Worm (Caenorhabditis elegans) whole organism, L2 larva: ENCODE data around the gene puf-6.

Experiments
- C34F6.9 ChIP-seq: fragments of 150-350 bp; optimal IDR thresholded peaks from 2 replicates; lab custom pipeline; 2014; ENCODE audit warnings: missing biosample characterization, missing genetic modification characterization
- F13H6.1 ChIP-seq: sonication (generic microtip); optimal IDR thresholded peaks from 2 replicates; lab custom pipeline; 2016; ENCODE audit warnings: missing genetic modification characterization, missing compliant biosample characterization
- R02D3.7 ChIP-seq: fragments of 150-350 bp; optimal IDR thresholded peaks from 2 replicates; lab custom pipeline; 2014; ENCODE audit warnings: missing biosample characterization, missing genetic modification characterization
- Y55F3AM.14 ChIP-seq: fragments of 200-800 bp; sonication (Bioruptor generic); optimal IDR thresholded peaks from 2 replicates; lab custom pipeline; 2018; ENCODE audit warnings: mild to moderate bottlenecking, missing genetic modification characterization, missing compliant biosample characterization
- alr-1 ChIP-seq: fragments of 150-350 bp; optimal IDR thresholded peaks from 2 replicates; lab custom pipeline; 2014; ENCODE audit warnings: missing biosample characterization, missing genetic modification characterization
- aly-2 ChIP-seq: fragments of 150-350 bp; optimal IDR thresholded peaks from 2 replicates; lab custom pipeline; 2014; ENCODE audit warnings: missing biosample characterization, missing genetic modification characterization
- blmp-1 ChIP-seq: sonication (generic microtip); optimal IDR thresholded peaks from 2 replicates; lab custom pipeline; 2017; ENCODE audit warnings: missing genetic modification characterization, mild to moderate bottlenecking, missing compliant biosample characterization, antibody characterized with exemption, moderate library complexity; ENCODE audit not compliant: insufficient read depth
- ceh-16 ChIP-seq: fragments of 150-350 bp; optimal IDR thresholded peaks from 2 replicates; lab custom pipeline; 2014; ENCODE audit warnings: missing biosample characterization, missing genetic modification characterization
- crh-2 ChIP-seq: sonication (generic microtip); optimal IDR thresholded peaks from 2 replicates; lab custom pipeline; 2017; ENCODE audit warnings: missing biosample characterization, missing genetic modification characterization
- dmd-4 ChIP-seq: sonication (generic microtip); optimal IDR thresholded peaks from 2 replicates; lab custom pipeline; 2017; ENCODE audit warnings: missing biosample characterization, missing genetic modification characterization
- egl-27 ChIP-seq: sonication (generic microtip); optimal IDR thresholded peaks from 3 replicates; lab custom pipeline; 2017; ENCODE audit warnings: missing biosample characterization, missing genetic modification reagents, missing genetic modification characterization
- elt-1 ChIP-seq: fragments of 150-350 bp; optimal IDR thresholded peaks from 2 replicates; lab custom pipeline; 2014; ENCODE audit warnings: missing biosample characterization, missing genetic modification characterization
- fos-1 ChIP-seq: fragments of 150-350 bp; optimal IDR thresholded peaks from 2 replicates; lab custom pipeline; 2014; ENCODE audit warnings: missing biosample characterization, missing genetic modification characterization
- gmeb-1 ChIP-seq: fragments of 150-350 bp; optimal IDR thresholded peaks from 2 replicates; lab custom pipeline; 2014; ENCODE audit warnings: missing biosample characterization, missing genetic modification characterization
- lin-11 ChIP-seq: fragments of 150-350 bp; sonication (generic microtip); optimal IDR thresholded peaks from 2 replicates; lab custom pipeline; 2014; ENCODE audit warnings: missing biosample characterization, missing genetic modification characterization, inconsistent platforms, mixed read lengths
- lin-13 ChIP-seq: fragments of 150-350 bp; optimal IDR thresholded peaks from 2 replicates; lab custom pipeline; 2014; ENCODE audit warnings: missing biosample characterization, missing genetic modification reagents, missing genetic modification characterization
- lin-39 ChIP-seq: fragments of 150-350 bp; optimal IDR thresholded peaks from 2 replicates; lab custom pipeline; 2014; ENCODE audit warnings: missing biosample characterization, missing genetic modification reagents, missing genetic modification characterization
- lsy-2 ChIP-seq, 2 experiments: fragments of 150-350 bp in 1 of 2; sonication (generic microtip) in 1 of 2; optimal IDR thresholded peaks; 2 replicates each; lab custom pipeline; 2014 to 2017; ENCODE audit warnings: missing biosample characterization in 2 of 2, missing genetic modification characterization in 2 of 2
- mab-5 ChIP-seq: fragments of 150-350 bp; optimal IDR thresholded peaks from 2 replicates; lab custom pipeline; 2014; ENCODE audit warnings: missing biosample characterization, missing genetic modification characterization
- mbf-1 ChIP-seq: sonication (generic microtip); optimal IDR thresholded peaks from 2 replicates; lab custom pipeline; 2017; ENCODE audit warnings: missing biosample characterization, missing genetic modification characterization
- mdl-1 ChIP-seq, 2 experiments: fragments of 150-350 bp in 1 of 2; sonication (generic microtip) in 1 of 2; optimal IDR thresholded peaks; 2 replicates each; lab custom pipeline; 2017; ENCODE audit warnings: missing biosample characterization in 2 of 2, missing genetic modification characterization in 2 of 2
- nhr-10 ChIP-seq: sonication (generic microtip); optimal IDR thresholded peaks from 2 replicates; lab custom pipeline; 2017; ENCODE audit warnings: missing biosample characterization, missing genetic modification characterization
- nhr-11 ChIP-seq: fragments of 150-350 bp; optimal IDR thresholded peaks from 2 replicates; lab custom pipeline; 2014; ENCODE audit warnings: missing biosample characterization, missing genetic modification characterization
- nhr-12 ChIP-seq: fragments of 150-350 bp; optimal IDR thresholded peaks from 2 replicates; lab custom pipeline; 2014; ENCODE audit warnings: missing biosample characterization, missing genetic modification characterization
- nhr-129 ChIP-seq: fragments of 150-350 bp; optimal IDR thresholded peaks from 2 replicates; lab custom pipeline; 2014; ENCODE audit warnings: missing biosample characterization, missing genetic modification characterization
- nhr-21 ChIP-seq: fragments of 150-350 bp; optimal IDR thresholded peaks from 2 replicates; lab custom pipeline; 2014; ENCODE audit warnings: missing biosample characterization, missing genetic modification characterization
- nhr-25 ChIP-seq: fragments of 150-350 bp; sonication (generic microtip); optimal IDR thresholded peaks from 3 replicates; lab custom pipeline; 2014; ENCODE audit warnings: missing biosample characterization, missing genetic modification characterization
- nhr-6 ChIP-seq: fragments of 150-350 bp; optimal IDR thresholded peaks from 2 replicates; lab custom pipeline; 2014; ENCODE audit warnings: missing biosample characterization, missing genetic modification characterization
- peb-1 ChIP-seq: fragments of 150-350 bp; optimal IDR thresholded peaks from 2 replicates; lab custom pipeline; 2014; ENCODE audit warnings: missing biosample characterization, missing genetic modification characterization
- sem-4 ChIP-seq: fragments of 150-350 bp; optimal IDR thresholded peaks from 2 replicates; lab custom pipeline; 2014; ENCODE audit warnings: missing biosample characterization, missing genetic modification reagents, missing genetic modification characterization
- skn-1 ChIP-seq: sonication (generic microtip); optimal IDR thresholded peaks from 2 replicates; lab custom pipeline; 2017; ENCODE audit warnings: missing biosample characterization, missing genetic modification characterization
- sma-3 ChIP-seq: sonication (generic microtip); optimal IDR thresholded peaks from 2 replicates; lab custom pipeline; 2016; ENCODE audit warnings: missing genetic modification reagents, missing genetic modification characterization, missing compliant biosample characterization
- sma-9 ChIP-seq, 2 experiments: fragments of 150-350 bp in 1 of 2; sonication (generic microtip) in 1 of 2; optimal IDR thresholded peaks; 2 replicates each; lab custom pipeline; 2014 to 2016; ENCODE audit warnings: missing genetic modification characterization in 2 of 2, mild to moderate bottlenecking in 1 of 2, missing biosample characterization in 1 of 2, missing compliant biosample characterization in 1 of 2, missing genetic modification reagents in 1 of 2, moderate library complexity in 1 of 2
- snpc-4 ChIP-seq: fragments of 150-350 bp; optimal IDR thresholded peaks from 2 replicates; lab custom pipeline; 2014; ENCODE audit warnings: missing biosample characterization, missing genetic modification characterization
- unc-39 ChIP-seq: fragments of 150-350 bp; optimal IDR thresholded peaks from 2 replicates; lab custom pipeline; 2014; ENCODE audit warnings: missing biosample characterization, missing genetic modification characterization
- unc-55 ChIP-seq: fragments of 150-350 bp; sonication (generic microtip); optimal IDR thresholded peaks from 3 replicates; lab custom pipeline; 2014; ENCODE audit warnings: missing biosample characterization, missing genetic modification reagents, missing genetic modification characterization
- unc-62 ChIP-seq: fragments of 150-350 bp; optimal IDR thresholded peaks from 2 replicates; lab custom pipeline; 2014; ENCODE audit warnings: missing biosample characterization, missing genetic modification reagents, missing genetic modification characterization
- ztf-4 ChIP-seq: fragments of 150-350 bp; optimal IDR thresholded peaks from 2 replicates; lab custom pipeline; 2014; ENCODE audit warnings: missing biosample characterization, missing genetic modification characterization

The puf-6 gene

ce11 chrII:12997413-12997812 lies 45.8 kb downstream of the puf-6 start, which contains the start of gene Y38F1A.7:
TSS of gene Y38F1A.7 (minus strand) at chrII:12997804.
- TF ChIP-seq nhr-10 (no peak), Y55F3AM.14 (GFP tag; lab: Kevin White, UChicago) (no peak), lin-13 (GFP tag; lab: Kevin White, UChicago) (no peak), C34F6.9 (tag; lab: Kevin White, UChicago) (no peak), sma-3 (no peak), fos-1 (tag; lab: Kevin White, UChicago) (no peak), aly-2 (tag; lab: Kevin White, UChicago) (no peak), sma-9 (GFP tag; optimal IDR thresholded peaks at IDR 0.05; lab: Kevin White, UChicago) (no peak), sma-9 (tag; optimal IDR thresholded peaks at IDR 0.05; lab: Kevin White, UChicago) (no peak), lin-11 (tag; lab: Kevin White, UChicago) (no peak), nhr-12 (tag; lab: Kevin White, UChicago) (no peak), nhr-21 (tag; lab: Kevin White, UChicago) (no peak), unc-55 (GFP tag; lab: Kevin White, UChicago) (no peak), unc-62 (GFP tag; lab: Kevin White, UChicago) (no peak), nhr-6 (no peak), mab-5 (no peak), sem-4 (tag; lab: Kevin White, UChicago) (no peak), lsy-2 (tag; optimal IDR thresholded peaks at IDR 0.05; lab: Kevin White, UChicago) (no peak), ceh-16 (tag; lab: Kevin White, UChicago) (no peak)

- TF ChIP-seq lsy-2 (tag; optimal IDR thresholded peaks at IDR 0.05; lab: Kevin White, UChicago) (peak in 1 of 2 experiments; percentile 50), sem-4 (tag; lab: Kevin White, UChicago) (no peak), F13H6.1 (tag; lab: Kevin White, UChicago) (peak; percentile 53), peb-1 (tag; lab: Kevin White, UChicago) (no peak), blmp-1 (tag; lab: Kevin White, UChicago) (no peak), ztf-4 (tag; lab: Kevin White, UChicago) (no peak), gmeb-1 (tag; lab: Kevin White, UChicago) (peak; percentile 64), Y55F3AM.14 (GFP tag; lab: Kevin White, UChicago) (no peak), nhr-21 (tag; lab: Kevin White, UChicago) (peak; percentile 73), nhr-11 (tag; lab: Kevin White, UChicago) (no peak), nhr-129 (tag; lab: Kevin White, UChicago) (peak; percentile 12), skn-1 (no peak), mdl-1 (tag; optimal IDR thresholded peaks at IDR 0.05; lab: Kevin White, UChicago) (peak in 1 of 2 experiments; percentile 64), alr-1 (no peak), crh-2 (peak; percentile 80), nhr-25 (peak; percentile 33), fos-1 (tag; lab: Kevin White, UChicago) (peak; percentile 61), snpc-4 (tag; lab: Kevin White, UChicago) (peak; percentile 5), sma-3 (peak; percentile 51), sma-9 (GFP tag; optimal IDR thresholded peaks at IDR 0.05; lab: Kevin White, UChicago) (peak; percentile 90), sma-9 (tag; optimal IDR thresholded peaks at IDR 0.05; lab: Kevin White, UChicago) (no peak), lin-13 (GFP tag; lab: Kevin White, UChicago) (peak; percentile 10)
These were observed 47.0 kb downstream of the puf-6 start, which contains the start of gene hphd-1 for ce11 chrII:12996249-12996648. TSS of gene hphd-1 (minus strand) at chrII:12996571.

DNA sequence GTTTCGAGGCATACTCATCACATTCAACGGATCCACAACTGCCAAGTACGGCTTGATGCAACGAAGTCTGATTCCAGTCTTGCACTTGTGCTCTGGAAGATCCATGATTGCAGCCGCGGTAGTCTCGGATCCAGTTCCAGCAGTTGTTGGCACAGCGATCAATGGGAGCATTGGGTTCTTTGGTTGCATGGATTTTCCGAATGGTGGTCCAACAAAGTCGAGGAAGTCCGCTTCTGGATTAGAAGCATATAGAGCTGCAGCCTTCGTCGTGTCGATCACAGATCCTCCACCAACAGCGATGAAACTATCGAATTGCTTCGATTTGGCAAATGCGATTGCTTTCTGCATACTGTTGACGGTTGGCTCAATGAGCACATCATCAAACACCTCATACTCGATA lies 47.9 kb downstream of the puf-6 start:
- TF ChIP-seq egl-27 (tag; lab: Kevin White, UChicago) (no peak), lin-39 (no peak), dmd-4 (tag; lab: Kevin White, UChicago) (no peak), unc-39 (no peak), nhr-6 (no peak), mdl-1 (tag; optimal IDR thresholded peaks at IDR 0.05; lab: Kevin White, UChicago) (no peak), nhr-11 (tag; lab: Kevin White, UChicago) (no peak), skn-1 (no peak), R02D3.7 (tag; lab: Kevin White, UChicago) (no peak), mbf-1 (tag; lab: Kevin White, UChicago) (no peak), peb-1 (tag; lab: Kevin White, UChicago) (no peak), elt-1 (tag; lab: Kevin White, UChicago) (no peak), nhr-21 (tag; lab: Kevin White, UChicago) (no peak), Y55F3AM.14 (GFP tag; lab: Kevin White, UChicago) (no peak)
